Fruit fly (Drosophila melanogaster) whole organism, prepupa: ENCODE measurements around the gene ara.

Source experiments
- Blimp-1 ChIP-seq: fragments of 200-800 bp; sonication (Bioruptor generic); optimal IDR thresholded peaks from 3 replicates; lab custom pipeline; 2017; ENCODE audit warnings: missing biosample characterization, missing genetic modification characterization, mild to moderate bottlenecking, moderate library complexity, missing genetic modification reagents
- CG10631 ChIP-seq: fragments of 200-800 bp; sonication (Bioruptor generic); optimal IDR thresholded peaks from 2 replicates; lab custom pipeline; 2016; ENCODE audit warnings: missing biosample characterization, missing genetic modification characterization
- CG10669 ChIP-seq: fragments of 200-800 bp; sonication (Bioruptor generic); optimal IDR thresholded peaks from 3 replicates; lab custom pipeline; 2018; ENCODE audit warnings: missing biosample characterization, mild to moderate bottlenecking, missing genetic modification characterization, moderate library complexity
- CG11294 ChIP-seq: fragments of 200-800 bp; sonication (Bioruptor generic); IDR thresholded peaks from 2 replicates; pipeline ENCODE4 v1.3.6; 2022; ENCODE audit warnings: missing biosample characterization, missing genetic modification characterization
- CG11762 ChIP-seq: fragments of 200-800 bp; sonication (Bioruptor generic); optimal IDR thresholded peaks from 3 replicates; lab custom pipeline; 2016; ENCODE audit warnings: missing biosample characterization, missing genetic modification characterization; ENCODE audit not compliant: insufficient read depth
- CG11902 ChIP-seq: fragments of 200-800 bp; sonication (Bioruptor generic); optimal IDR thresholded peaks from 3 replicates; lab custom pipeline; 2016; ENCODE audit warnings: missing biosample characterization, missing genetic modification characterization
- CG15336 ChIP-seq: fragments of 200-800 bp; sonication (Bioruptor generic); IDR thresholded peaks from 2 replicates; pipeline ENCODE4 v1.3.6; 2022; ENCODE audit warnings: missing biosample characterization, missing genetic modification characterization
- CG16779 ChIP-seq: fragments of 200-800 bp; sonication (Bioruptor generic); optimal IDR thresholded peaks from 3 replicates; lab custom pipeline; 2017; ENCODE audit warnings: missing biosample characterization, mild to moderate bottlenecking, missing genetic modification characterization
- CG31627 ChIP-seq: fragments of 200-800 bp; sonication (Bioruptor generic); optimal IDR thresholded peaks from 3 replicates; lab custom pipeline; 2016; ENCODE audit warnings: missing biosample characterization, missing genetic modification characterization
- CG34406 ChIP-seq: fragments of 200-800 bp; sonication (Bioruptor generic); optimal IDR thresholded peaks from 3 replicates; lab custom pipeline; 2016; ENCODE audit warnings: missing biosample characterization, missing genetic modification characterization
- CG3919 ChIP-seq: fragments of 200-800 bp; sonication (Bioruptor generic); optimal IDR thresholded peaks from 3 replicates; lab custom pipeline; 2016; ENCODE audit warnings: missing biosample characterization, missing genetic modification characterization
- CG4318 ChIP-seq: fragments of 200-800 bp; sonication (Bioruptor generic); optimal IDR thresholded peaks from 3 replicates; lab custom pipeline; 2017; ENCODE audit warnings: missing biosample characterization, mild to moderate bottlenecking, missing genetic modification characterization
- CG6163 ChIP-seq: fragments of 200-800 bp; sonication (Bioruptor generic); IDR thresholded peaks from 3 replicates; pipeline ENCODE4 v1.3.6; 2022; ENCODE audit warnings: missing biosample characterization, missing genetic modification characterization
- CG6792 ChIP-seq: fragments of 200-800 bp; sonication (Bioruptor generic); optimal IDR thresholded peaks from 3 replicates; lab custom pipeline; 2016; ENCODE audit warnings: missing biosample characterization, missing genetic modification characterization
- CG6854 ChIP-seq: fragments of 200-800 bp; sonication (Bioruptor generic); optimal IDR thresholded peaks from 2 replicates; lab custom pipeline; 2017; ENCODE audit warnings: missing biosample characterization, mild to moderate bottlenecking, missing genetic modification characterization
- CG7368 ChIP-seq: fragments of 200-800 bp; sonication (Bioruptor generic); optimal IDR thresholded peaks from 3 replicates; lab custom pipeline; 2016; ENCODE audit warnings: missing biosample characterization, missing genetic modification characterization
- CG8319 ChIP-seq: fragments of 200-800 bp; sonication (Bioruptor generic); optimal IDR thresholded peaks from 3 replicates; lab custom pipeline; 2016; ENCODE audit warnings: missing biosample characterization, missing genetic modification characterization
- Eip75B ChIP-seq: fragments of 200-800 bp; sonication (Bioruptor generic); optimal IDR thresholded peaks from 3 replicates; lab custom pipeline; 2016; ENCODE audit warnings: missing biosample characterization, missing genetic modification characterization
- Eip78C ChIP-seq: fragments of 200-800 bp; sonication (Bioruptor generic); peaks from one replicate; lab custom pipeline; 2016; ENCODE audit warnings: missing biosample characterization, missing genetic modification characterization
- Eip93F ChIP-seq: fragments of 200-800 bp; sonication (Bioruptor generic); optimal IDR thresholded peaks from 2 replicates; lab custom pipeline; 2016; ENCODE audit warnings: missing biosample characterization, mild to moderate bottlenecking, missing genetic modification characterization
- Ets96B ChIP-seq: fragments of 200-800 bp; optimal IDR thresholded peaks from 2 replicates; lab custom pipeline; 2019; ENCODE audit warnings: missing biosample characterization, mild to moderate bottlenecking, missing genetic modification characterization, moderate library complexity
- Gug ChIP-seq: fragments of 200-800 bp; sonication (Bioruptor generic); IDR thresholded peaks from 2 replicates; pipeline ENCODE4 v1.3.6; 2022; ENCODE audit warnings: missing biosample characterization, missing genetic modification characterization
- Hr38 ChIP-seq: sonication (Bioruptor generic); optimal IDR thresholded peaks from 2 replicates; lab custom pipeline; 2016; ENCODE audit warnings: missing biosample characterization, missing genetic modification characterization
- Hr39 ChIP-seq: fragments of 200-800 bp; sonication (Bioruptor generic); optimal IDR thresholded peaks from 2 replicates; lab custom pipeline; 2016; ENCODE audit warnings: missing biosample characterization, missing genetic modification characterization
- Hr4 ChIP-seq: fragments of 200-800 bp; sonication (Bioruptor generic); optimal IDR thresholded peaks from 3 replicates; lab custom pipeline; 2016; ENCODE audit warnings: missing biosample characterization, missing genetic modification characterization
- Lpt ChIP-seq: fragments of 200-800 bp; sonication (Bioruptor generic); optimal IDR thresholded peaks from 3 replicates; lab custom pipeline; 2016; ENCODE audit warnings: missing biosample characterization, missing genetic modification characterization
- Met ChIP-seq: fragments of 200-800 bp; sonication (Bioruptor generic); optimal IDR thresholded peaks from 3 replicates; lab custom pipeline; 2016; ENCODE audit warnings: missing biosample characterization, missing genetic modification characterization
- OdsH ChIP-seq: fragments of 200-800 bp; sonication (Bioruptor generic); optimal IDR thresholded peaks from 3 replicates; lab custom pipeline; 2016; ENCODE audit warnings: missing biosample characterization, missing genetic modification characterization
- Smox ChIP-seq: fragments of 200-800 bp; sonication (Bioruptor generic); optimal IDR thresholded peaks from 3 replicates; lab custom pipeline; 2016; ENCODE audit warnings: missing biosample characterization, missing genetic modification characterization
- Sox14 ChIP-seq: fragments of 200-800 bp; sonication (Bioruptor generic); optimal IDR thresholded peaks from 3 replicates; lab custom pipeline; 2016; ENCODE audit warnings: missing biosample characterization, missing genetic modification characterization
- Sox15 ChIP-seq: fragments of 200-800 bp; sonication (Bioruptor generic); optimal IDR thresholded peaks from 3 replicates; lab custom pipeline; 2016; ENCODE audit warnings: missing biosample characterization, missing genetic modification characterization
- achi ChIP-seq: fragments of 200-800 bp; sonication (Bioruptor generic); optimal IDR thresholded peaks from 3 replicates; lab custom pipeline; 2016; ENCODE audit warnings: missing biosample characterization, missing genetic modification characterization
- acj6 ChIP-seq: fragments of 200-800 bp; sonication (Bioruptor generic); optimal IDR thresholded peaks from 3 replicates; lab custom pipeline; 2016; ENCODE audit warnings: missing biosample characterization, missing genetic modification characterization
- cyc ChIP-seq: fragments of 200-800 bp; sonication (Bioruptor generic); optimal IDR thresholded peaks from 3 replicates; lab custom pipeline; 2016; ENCODE audit warnings: missing biosample characterization, missing genetic modification characterization
- dac ChIP-seq: fragments of 200-800 bp; sonication (Bioruptor generic); optimal IDR thresholded peaks from 2 replicates; lab custom pipeline; 2017; ENCODE audit warnings: missing biosample characterization, mild to moderate bottlenecking, missing genetic modification characterization
- dsx ChIP-seq: fragments of 200-800 bp; optimal IDR thresholded peaks from 3 replicates; lab custom pipeline; 2019; ENCODE audit warnings: missing biosample characterization, mild to moderate bottlenecking, missing genetic modification characterization, moderate library complexity; ENCODE audit not compliant: poor library complexity, severe bottlenecking
- eg ChIP-seq: fragments of 200-800 bp; sonication (Bioruptor generic); IDR thresholded peaks from 3 replicates; pipeline ENCODE4 v1.3.6; 2022; ENCODE audit warnings: missing biosample characterization, missing genetic modification characterization
- esn ChIP-seq: fragments of 200-800 bp; sonication (Bioruptor generic); optimal IDR thresholded peaks from 2 replicates; lab custom pipeline; 2016; ENCODE audit warnings: missing biosample characterization, mild to moderate bottlenecking, missing genetic modification characterization, moderate library complexity
- fd59A ChIP-seq: fragments of 200-800 bp; sonication (Bioruptor generic); optimal IDR thresholded peaks from 2 replicates; lab custom pipeline; 2017; ENCODE audit warnings: missing biosample characterization, mild to moderate bottlenecking, missing genetic modification characterization, missing genetic modification reagents
- lz ChIP-seq: fragments of 200-800 bp; sonication (Bioruptor generic); optimal IDR thresholded peaks from 3 replicates; lab custom pipeline; 2016; ENCODE audit warnings: missing biosample characterization, missing genetic modification characterization
- net ChIP-seq: fragments of 200-800 bp; sonication (Bioruptor generic); optimal IDR thresholded peaks from 3 replicates; lab custom pipeline; 2016; ENCODE audit warnings: missing biosample characterization, missing genetic modification characterization
- pdm3 ChIP-seq: fragments of 200-800 bp; sonication (Bioruptor generic); optimal IDR thresholded peaks from 3 replicates; lab custom pipeline; 2016; ENCODE audit warnings: missing biosample characterization, missing genetic modification characterization
- salr ChIP-seq, 2 experiments: fragments of 200-800 bp; sonication (Bioruptor generic); optimal IDR thresholded peaks; 3 replicates each; lab custom pipeline; 2016 to 2018; ENCODE audit warnings: missing biosample characterization in 2 of 2, missing genetic modification characterization in 2 of 2, mild to moderate bottlenecking in 1 of 2
- spab ChIP-seq: fragments of 200-800 bp; sonication (Bioruptor generic); optimal IDR thresholded peaks from 2 replicates; lab custom pipeline; 2017; ENCODE audit warnings: missing biosample characterization, mild to moderate bottlenecking, missing genetic modification characterization, missing genetic modification reagents
- ss ChIP-seq, 2 experiments: fragments of 200-800 bp; sonication (Bioruptor generic); optimal IDR thresholded peaks; 2 replicates in 1 of 2; 3 replicates in 1 of 2; lab custom pipeline; 2017 to 2018; ENCODE audit warnings: mild to moderate bottlenecking in 2 of 2, missing biosample characterization in 2 of 2, missing genetic modification characterization in 2 of 2, moderate library complexity in 1 of 2
- svp ChIP-seq: fragments of 200-800 bp; sonication (Bioruptor generic); peaks from one replicate; lab custom pipeline; 2016; ENCODE audit warnings: missing biosample characterization, missing genetic modification characterization
- topi ChIP-seq: fragments of 200-800 bp; sonication (Bioruptor generic); optimal IDR thresholded peaks from 3 replicates; lab custom pipeline; 2016; ENCODE audit warnings: missing biosample characterization, missing genetic modification characterization
- vri ChIP-seq: fragments of 200-800 bp; sonication (Bioruptor generic); optimal IDR thresholded peaks from 3 replicates; lab custom pipeline; 2016; ENCODE audit warnings: missing biosample characterization, mild to moderate bottlenecking, missing genetic modification characterization

ara gene

dm6 chr3L:12615049-12615448 is 34.6 kb downstream of the ara start (continued):
- peak; percentile 11 for TF ChIP-seq CG10669 (GFP tag; lab: Kevin White, UChicago)
- no peak for TF ChIP-seq CG7368
- TF ChIP-seq Hr39 (GFP tag; lab: Kevin White, UChicago) = no peak
- TF ChIP-seq CG6792 (GFP tag; lab: Kevin White, UChicago) = no peak
- TF ChIP-seq eg = no peak
- no peak for TF ChIP-seq Sox15 (GFP tag; lab: Kevin White, UChicago)
- no peak for TF ChIP-seq Hr38 (GFP tag; lab: Kevin White, UChicago)
- TF ChIP-seq Sox14 = no peak
- no peak for TF ChIP-seq lz (GFP tag; lab: Kevin White, UChicago)
- TF ChIP-seq achi (GFP tag; lab: Kevin White, UChicago) = no peak
- no peak for TF ChIP-seq Eip93F (GFP tag; lab: Kevin White, UChicago)
- no peak for TF ChIP-seq Eip75B (GFP tag; lab: Kevin White, UChicago)
- peak; percentile 17 for TF ChIP-seq vri (GFP tag; lab: Kevin White, UChicago)
- peak; percentile 36 for TF ChIP-seq spab (GFP tag; lab: Kevin White, UChicago)
- TF ChIP-seq ss (GFP tag; optimal IDR thresholded peaks at IDR 0.05; lab: Kevin White, UChicago) = peak; percentile 84 to 93
- no peak for TF ChIP-seq CG31627 (GFP tag; lab: Kevin White, UChicago)
- TF ChIP-seq Gug (GFP tag; lab: Robert Waterston, UW) = no peak
- no peak for TF ChIP-seq Eip78C (GFP tag; lab: Kevin White, UChicago)
- TF ChIP-seq Hr4 (GFP tag; lab: Kevin White, UChicago) = no peak
- TF ChIP-seq Met (GFP tag; lab: Kevin White, UChicago) = no peak
- no peak for TF ChIP-seq CG3919
- TF ChIP-seq Ets96B = peak; percentile 44
- no peak for TF ChIP-seq net (GFP tag; lab: Kevin White, UChicago)
- no peak for TF ChIP-seq Lpt (GFP tag; lab: Kevin White, UChicago)

DNA sequence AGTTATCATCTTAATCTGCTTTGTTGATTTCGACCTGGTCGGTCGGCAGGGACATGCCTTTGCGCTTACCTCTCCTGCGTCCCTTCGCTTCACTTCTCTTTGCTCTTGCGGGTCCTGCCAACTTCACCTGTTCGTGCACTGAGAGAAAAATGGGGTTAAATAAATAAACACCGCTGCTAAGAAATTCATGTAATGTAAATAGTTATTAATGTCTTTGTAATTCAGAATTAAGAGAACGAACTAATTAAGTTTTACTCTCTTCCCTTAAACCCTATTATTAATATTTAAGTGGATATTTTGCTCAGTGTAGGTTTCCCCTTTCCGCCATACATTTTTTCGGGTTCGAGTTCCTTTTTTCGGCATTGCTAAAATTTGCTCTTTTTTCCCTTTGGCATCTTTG is 35.9 kb downstream of the ara start:
- TF ChIP-seq Smox (GFP tag; lab: Kevin White, UChicago) (peak; percentile 70), Eip75B (GFP tag; lab: Kevin White, UChicago) (peak; percentile 21), Eip93F (GFP tag; lab: Kevin White, UChicago) (peak; percentile 23), Ets96B (peak; percentile 2), net (GFP tag; lab: Kevin White, UChicago) (no peak), CG3919 (peak; percentile 37), CG7368 (no peak), CG11762 (no peak), Eip78C (GFP tag; lab: Kevin White, UChicago) (peak; percentile 82), CG4318 (GFP tag; lab: Kevin White, UChicago) (no peak), acj6 (GFP tag; lab: Kevin White, UChicago) (peak; percentile 25), salr (GFP tag; optimal IDR thresholded peaks at IDR 0.05; lab: Kevin White, UChicago) (no peak), CG8319 (GFP tag; lab: Kevin White, UChicago) (no peak), svp (GFP tag; lab: Kevin White, UChicago) (peak; percentile 84), Sox15 (GFP tag; lab: Kevin White, UChicago) (no peak), OdsH (peak; percentile 17), spab (GFP tag; lab: Kevin White, UChicago) (no peak), CG6792 (GFP tag; lab: Kevin White, UChicago) (peak; percentile 41), Blimp-1 (GFP tag; lab: Kevin White, UChicago) (peak; percentile 21), vri (GFP tag; lab: Kevin White, UChicago) (peak; percentile 65), dsx (GFP tag; lab: Kevin White, UChicago) (no peak), Sox14 (peak; percentile 23), CG10631 (GFP tag; lab: Kevin White, UChicago) (no peak), Lpt (GFP tag; lab: Kevin White, UChicago) (no peak), CG16779 (tag; lab: Kevin White, UChicago) (no peak), CG31627 (GFP tag; lab: Kevin White, UChicago) (peak; percentile 57), CG34406 (GFP tag; lab: Kevin White, UChicago) (peak; percentile 14), fd59A (GFP tag; lab: Kevin White, UChicago) (no peak), CG6163 (GFP tag; lab: Robert Waterston, UW) (0 out of 3 replicates have a peak, but pooled peaks have one; percentile 12), topi (peak; percentile 66), esn (GFP tag; lab: Kevin White, UChicago) (peak; percentile 75), CG11902 (no peak), cyc (GFP tag; lab: Kevin White, UChicago) (peak; percentile 67), achi (GFP tag; lab: Kevin White, UChicago) (no peak), lz (GFP tag; lab: Kevin White, UChicago) (peak; percentile 62), CG11294 (GFP tag; lab: Robert Waterston, UW) (no peak), pdm3 (peak; percentile 19), CG15336 (GFP tag; lab: Robert Waterston, UW) (no peak), CG6854 (no peak), dac (GFP tag; lab: Kevin White, UChicago) (no peak)
